Fruit fly (Drosophila melanogaster) whole organism, embryonic: Measurements from ENCODE around the gene alpha-PheRS.

ENCODE experiments used
- B-H2 ChIP-seq: fragments of 200-800 bp; sonication (Bioruptor generic); optimal IDR thresholded peaks from 2 replicates; lab custom pipeline; 2018; ENCODE audit warnings: missing biosample characterization, mild to moderate bottlenecking, missing genetic modification characterization
- Bdp1 ChIP-seq: fragments of 200-800 bp; sonication (Bioruptor generic); optimal IDR thresholded peaks from 3 replicates; lab custom pipeline; 2016; ENCODE audit warnings: missing biosample characterization, missing genetic modification characterization
- CG10147 ChIP-seq: fragments of 200-800 bp; sonication (Bioruptor generic); optimal IDR thresholded peaks from 2 replicates; lab custom pipeline; 2019; ENCODE audit warnings: missing biosample characterization, mild to moderate bottlenecking, missing genetic modification characterization, moderate library complexity
- CG10462 ChIP-seq: fragments of 200-800 bp; sonication (Bioruptor generic); optimal IDR thresholded peaks from 2 replicates; lab custom pipeline; 2016; ENCODE audit warnings: missing biosample characterization, missing genetic modification characterization
- CG11695 ChIP-seq: fragments of 200-800 bp; sonication (Bioruptor generic); IDR thresholded peaks from 3 replicates; pipeline ENCODE4 v1.3.6; 2022; ENCODE audit warnings: missing biosample characterization, missing genetic modification characterization
- CG12744 ChIP-seq: fragments of 200-800 bp; sonication (Bioruptor generic); optimal IDR thresholded peaks from 2 replicates; lab custom pipeline; 2016; ENCODE audit warnings: missing biosample characterization, missing genetic modification characterization
- CG17912 ChIP-seq: fragments of 200-800 bp; sonication (Bioruptor generic); optimal IDR thresholded peaks from 2 replicates; lab custom pipeline; 2018; ENCODE audit warnings: missing biosample characterization, mild to moderate bottlenecking, missing genetic modification characterization
- CG2120 ChIP-seq: fragments of 200-800 bp; sonication (Bioruptor generic); optimal IDR thresholded peaks from 3 replicates; lab custom pipeline; 2016; ENCODE audit warnings: missing biosample characterization, missing genetic modification characterization
- CG3281 ChIP-seq: fragments of 200-800 bp; sonication (Bioruptor generic); optimal IDR thresholded peaks from 3 replicates; lab custom pipeline; 2017; ENCODE audit warnings: missing biosample characterization, mild to moderate bottlenecking, missing genetic modification characterization
- CG34376 ChIP-seq: fragments of 200-800 bp; sonication (Bioruptor generic); optimal IDR thresholded peaks from 2 replicates; lab custom pipeline; 2018; ENCODE audit warnings: missing biosample characterization, mild to moderate bottlenecking, missing genetic modification characterization
- CG4328 ChIP-seq: fragments of 200-800 bp; sonication (Bioruptor generic); optimal IDR thresholded peaks from 3 replicates; lab custom pipeline; 2017; ENCODE audit warnings: missing biosample characterization, missing genetic modification reagents, missing genetic modification characterization
- CG4404 ChIP-seq: fragments of 200-800 bp; sonication (Bioruptor generic); IDR thresholded peaks from 2 replicates; pipeline ENCODE4 v1.3.6; 2022; ENCODE audit warnings: missing biosample characterization, missing genetic modification characterization
- CG4707 ChIP-seq: fragments of 200-800 bp; sonication (Bioruptor generic); optimal IDR thresholded peaks from 2 replicates; lab custom pipeline; 2018; ENCODE audit warnings: missing biosample characterization, mild to moderate bottlenecking, missing genetic modification characterization, moderate library complexity
- CG5180 ChIP-seq: fragments of 200-800 bp; sonication (Bioruptor generic); optimal IDR thresholded peaks from 3 replicates; lab custom pipeline; 2017; ENCODE audit warnings: missing biosample characterization, missing genetic modification characterization, mild to moderate bottlenecking, moderate library complexity, missing genetic modification reagents
- CG5953 ChIP-seq: fragments of 200-800 bp; sonication (Bioruptor generic); IDR thresholded peaks from 2 replicates; pipeline ENCODE4 v1.3.6; 2022; ENCODE audit warnings: missing biosample characterization, missing genetic modification characterization
- CG7839 ChIP-seq: fragments of 200-800 bp; sonication (Bioruptor generic); optimal IDR thresholded peaks from 3 replicates; lab custom pipeline; 2018; ENCODE audit warnings: missing biosample characterization, mild to moderate bottlenecking, missing genetic modification characterization, moderate library complexity
- CG7963 ChIP-seq: fragments of 200-800 bp; sonication (Bioruptor generic); IDR thresholded peaks from 3 replicates; pipeline ENCODE4 v1.3.6; 2022; ENCODE audit warnings: missing biosample characterization, missing genetic modification characterization; ENCODE audit not compliant: partially characterized antibody
- CG8290 ChIP-seq, 3 experiments: fragments of 200-800 bp; sonication (Bioruptor generic); optimal IDR thresholded peaks; 2 replicates each; lab custom pipeline; 2016 to 2019; ENCODE audit warnings: missing biosample characterization in 3 of 3, missing genetic modification characterization in 3 of 3, mild to moderate bottlenecking in 2 of 3, moderate library complexity in 1 of 3
- CG8765 ChIP-seq: fragments of 200-800 bp; sonication (Bioruptor generic); IDR thresholded peaks from 2 replicates; pipeline ENCODE4 v1.3.6; 2022; ENCODE audit warnings: missing biosample characterization, missing genetic modification characterization
- Dek ChIP-seq: fragments of 200-800 bp; sonication (Bioruptor generic); optimal IDR thresholded peaks from 3 replicates; lab custom pipeline; 2019; ENCODE audit warnings: missing biosample characterization, mild to moderate bottlenecking, missing genetic modification characterization, moderate library complexity
- Dll ChIP-seq: fragments of 200-800 bp; sonication (Bioruptor generic); IDR thresholded peaks from 4 replicates; pipeline ENCODE4 v1.3.6; 2022; ENCODE audit warnings: missing biosample characterization, missing genetic modification characterization; ENCODE audit not compliant: partially characterized antibody
- Elba2 ChIP-seq: fragments of 200-800 bp; sonication (Bioruptor generic); optimal IDR thresholded peaks from 3 replicates; lab custom pipeline; 2016; ENCODE audit warnings: missing biosample characterization, missing genetic modification characterization
- Fer3 ChIP-seq: fragments of 200-800 bp; sonication (Bioruptor generic); optimal IDR thresholded peaks from 2 replicates; lab custom pipeline; 2018; ENCODE audit warnings: missing biosample characterization, mild to moderate bottlenecking, missing genetic modification characterization, moderate library complexity
- Hand ChIP-seq: fragments of 200-800 bp; sonication (Bioruptor generic); optimal IDR thresholded peaks from 2 replicates; lab custom pipeline; 2017; ENCODE audit warnings: mild to moderate bottlenecking, missing biosample characterization, missing genetic modification reagents, missing genetic modification characterization
- Hr39 ChIP-seq: fragments of >200 bp; optimal IDR thresholded peaks from 2 replicates; lab custom pipeline; 2017
- Hr78 ChIP-seq, 2 experiments: fragments of 200-800 bp in 1 of 2; fragments of >200 bp in 1 of 2; sonication (Bioruptor generic) in 1 of 2; optimal IDR thresholded peaks; 2 replicates each; lab custom pipeline; 2017 to 2019; ENCODE audit warnings: missing biosample characterization in 2 of 2, missing genetic modification characterization in 2 of 2, mild to moderate bottlenecking in 1 of 2, moderate library complexity in 1 of 2
- Jarid2 ChIP-seq: fragments of 200-800 bp; sonication (Bioruptor generic); optimal IDR thresholded peaks from 3 replicates; lab custom pipeline; 2017; ENCODE audit warnings: mild to moderate bottlenecking, missing biosample characterization, missing genetic modification reagents, missing genetic modification characterization
- NC2β ChIP-seq: fragments of 200-800 bp; sonication (Bioruptor generic); optimal IDR thresholded peaks from 2 replicates; lab custom pipeline; 2016; ENCODE audit warnings: missing biosample characterization, missing genetic modification characterization
- Scr ChIP-seq: fragments of 200-800 bp; sonication (Bioruptor generic); IDR thresholded peaks from 2 replicates; pipeline ENCODE4 v1.3.6; 2022; ENCODE audit warnings: missing biosample characterization, missing genetic modification characterization; ENCODE audit not compliant: partially characterized antibody
- Six4 ChIP-seq: fragments of 200-800 bp; sonication (Bioruptor generic); optimal IDR thresholded peaks from 2 replicates; lab custom pipeline; 2016; ENCODE audit warnings: missing biosample characterization, missing genetic modification characterization
- abd-A ChIP-seq: fragments of 200-800 bp; sonication (Bioruptor generic); optimal IDR thresholded peaks from 3 replicates; lab custom pipeline; 2019; ENCODE audit warnings: missing biosample characterization, mild to moderate bottlenecking, missing genetic modification characterization, moderate library complexity
- ac ChIP-seq: fragments of 200-800 bp; sonication (Bioruptor generic); optimal IDR thresholded peaks from 3 replicates; lab custom pipeline; 2017; ENCODE audit warnings: missing biosample characterization, mild to moderate bottlenecking, missing genetic modification characterization
- bcd ChIP-seq: fragments of 200-800 bp; sonication (Bioruptor generic); optimal IDR thresholded peaks from 2 replicates; lab custom pipeline; 2017; ENCODE audit warnings: missing biosample characterization, mild to moderate bottlenecking, missing genetic modification characterization
- fd96Cb ChIP-seq: fragments of 200-800 bp; sonication (Bioruptor generic); optimal IDR thresholded peaks from 2 replicates; lab custom pipeline; 2018; ENCODE audit warnings: missing biosample characterization, mild to moderate bottlenecking, missing genetic modification characterization, moderate library complexity
- gem ChIP-seq: fragments of 200-800 bp; sonication (Bioruptor generic); optimal IDR thresholded peaks from 2 replicates; lab custom pipeline; 2019; ENCODE audit warnings: missing biosample characterization, mild to moderate bottlenecking, missing genetic modification characterization, moderate library complexity
- grn ChIP-seq: fragments of 200-800 bp; sonication (Bioruptor generic); optimal IDR thresholded peaks from 3 replicates; lab custom pipeline; 2017; ENCODE audit warnings: missing biosample characterization, missing genetic modification characterization
- hbn ChIP-seq: fragments of 200-800 bp; sonication (Bioruptor generic); IDR thresholded peaks from 2 replicates; pipeline ENCODE4 v1.3.6; 2022; ENCODE audit warnings: missing biosample characterization, missing genetic modification characterization; ENCODE audit not compliant: partially characterized antibody
- lbe ChIP-seq: fragments of 200-800 bp; sonication (Bioruptor generic); optimal IDR thresholded peaks from 2 replicates; lab custom pipeline; 2016; ENCODE audit warnings: missing biosample characterization, mild to moderate bottlenecking, missing genetic modification characterization
- lov ChIP-seq, 2 experiments: fragments of 200-800 bp in 1 of 2; fragments of >200 bp in 1 of 2; sonication (Bioruptor generic) in 1 of 2; IDR thresholded peaks in 1 of 2; optimal IDR thresholded peaks in 1 of 2; 2 replicates in 1 of 2; 3 replicates in 1 of 2; pipeline versions ENCODE4 v1.3.6 to Lab custom; 2017 to 2022; ENCODE audit warnings: missing biosample characterization in 1 of 2, missing genetic modification characterization in 1 of 2
- oc ChIP-seq: fragments of 200-800 bp; sonication (Bioruptor generic); optimal IDR thresholded peaks from 2 replicates; lab custom pipeline; 2018; ENCODE audit warnings: missing biosample characterization, mild to moderate bottlenecking, missing genetic modification characterization, moderate library complexity
- onecut ChIP-seq: fragments of 200-800 bp; sonication (Bioruptor generic); IDR thresholded peaks from 2 replicates; pipeline ENCODE4 v1.3.6; 2022; ENCODE audit warnings: missing biosample characterization, missing genetic modification characterization
- pnt ChIP-seq: fragments of 200-800 bp; sonication (Bioruptor generic); optimal IDR thresholded peaks from 3 replicates; lab custom pipeline; 2016; ENCODE audit warnings: missing biosample characterization, missing genetic modification characterization
- sc ChIP-seq, 3 experiments: fragments of >200 bp in 2 of 3; fragments of 200-800 bp in 1 of 3; sonication (Bioruptor generic) in 1 of 3; optimal IDR thresholded peaks; 2 replicates in 2 of 3; 3 replicates in 1 of 3; lab custom pipeline; 2017; ENCODE audit warnings: mild to moderate bottlenecking in 1 of 3, missing biosample characterization in 1 of 3, missing genetic modification characterization in 1 of 3, missing genetic modification reagents in 1 of 3
- sima ChIP-seq: fragments of 200-800 bp; sonication (Bioruptor generic); optimal IDR thresholded peaks from 2 replicates; lab custom pipeline; 2016; ENCODE audit warnings: missing biosample characterization, missing genetic modification characterization
- tll ChIP-seq, 2 experiments: fragments of 200-800 bp in 1 of 2; fragments of >200 bp in 1 of 2; sonication (Bioruptor generic) in 1 of 2; optimal IDR thresholded peaks; 2 replicates each; lab custom pipeline; 2017 to 2019; ENCODE audit warnings: missing biosample characterization in 2 of 2, missing genetic modification characterization in 2 of 2, mild to moderate bottlenecking in 1 of 2, moderate library complexity in 1 of 2
- trh ChIP-seq: fragments of 200-800 bp; sonication (Bioruptor generic); optimal IDR thresholded peaks from 2 replicates; lab custom pipeline; 2016; ENCODE audit warnings: missing biosample characterization, missing genetic modification characterization
- wdn ChIP-seq: fragments of 200-800 bp; sonication (Bioruptor generic); IDR thresholded peaks from 2 replicates; pipeline ENCODE4 v1.3.6; 2022; ENCODE audit warnings: missing biosample characterization, missing genetic modification characterization

The alpha-PheRS gene

dm6 chrX:8141353-8142066 lies 3.9 kb downstream of the alpha-PheRS start (continued):
- TF ChIP-seq Hr78 (GFP tag; optimal IDR thresholded peaks at IDR 0.05; lab: Kevin White, UChicago) (no peak), gem (tag; lab: Kevin White, UChicago) (peak; percentile 46), Bdp1 (GFP tag; lab: Kevin White, UChicago) (no peak), hbn (GFP tag; lab: Robert Waterston, UW) (no peak), Hr39 (lab: Kevin White, UChicago) (no peak), Dll (GFP tag; lab: Robert Waterston, UW) (no peak), fd96Cb (no peak), bcd (GFP tag; lab: Kevin White, UChicago) (peak; percentile 31), lov (optimal IDR thresholded peaks at IDR 0.05; lab: Kevin White, UChicago) (no peak), lov (GFP tag; IDR thresholded peaks at IDR 0.05; lab: Robert Waterston, UW) (peak; percentile 29; the same call in 1 of the 3 replicates), ac (GFP tag; lab: Kevin White, UChicago) (no peak), CG8290 (GFP tag; optimal IDR thresholded peaks at IDR 0.05; lab: Kevin White, UChicago) (no peak), CG8290 (tag; optimal IDR thresholded peaks at IDR 0.05; lab: Kevin White, UChicago) (peak in 1 of 2 experiments; percentile 33), Hand (peak; percentile 4), Fer3 (tag; lab: Kevin White, UChicago) (no peak), tll (GFP tag; optimal IDR thresholded peaks at IDR 0.05; lab: Kevin White, UChicago) (no peak), CG8765 (GFP tag; lab: Robert Waterston, UW) (no peak), oc (tag; lab: Kevin White, UChicago) (no peak), CG12744 (GFP tag; lab: Kevin White, UChicago) (no peak), CG3281 (GFP tag; lab: Kevin White, UChicago) (peak; percentile 31), sc (optimal IDR thresholded peaks at IDR 0.05; lab: Kevin White, UChicago) (no peak), sc (GFP tag; optimal IDR thresholded peaks at IDR 0.05; lab: Kevin White, UChicago) (no peak), trh (GFP tag; lab: Kevin White, UChicago) (no peak), CG4404 (GFP tag; lab: Robert Waterston, UW) (no peak), lbe (GFP tag; lab: Kevin White, UChicago) (no peak), B-H2 (GFP tag; lab: Kevin White, UChicago) (no peak), CG34376 (GFP tag; lab: Kevin White, UChicago) (peak; percentile 36), grn (GFP tag; lab: Kevin White, UChicago) (no peak), Scr (GFP tag; lab: Robert Waterston, UW) (peak; percentile 17; the same call in 1 of the 2 replicates), CG5953 (GFP tag; lab: Robert Waterston, UW) (no peak), CG7839 (tag; lab: Kevin White, UChicago) (peak; percentile 17), Dek (no peak), Jarid2 (no peak), pnt (GFP tag; lab: Kevin White, UChicago) (no peak), abd-A (tag; lab: Kevin White, UChicago) (peak; percentile 82), Elba2 (GFP tag; lab: Kevin White, UChicago) (no peak), CG11695 (GFP tag; lab: Robert Waterston, UW) (peak; percentile 40; the same call in 1 of the 3 replicates), NC2β (GFP tag; lab: Kevin White, UChicago) (no peak), sima (GFP tag; lab: Kevin White, UChicago) (no peak), CG4328 (GFP tag; lab: Kevin White, UChicago) (peak; percentile 3), CG4707 (GFP tag; lab: Kevin White, UChicago) (no peak), CG5180 (GFP tag; lab: Kevin White, UChicago) (no peak), CG17912 (GFP tag; lab: Kevin White, UChicago) (no peak), CG10462 (GFP tag; lab: Kevin White, UChicago) (peak; percentile 50), wdn (GFP tag; lab: Robert Waterston, UW) (no peak), Six4 (no peak), CG2120 (peak; percentile 90), onecut (no peak), CG7963 (GFP tag; lab: Robert Waterston, UW) (no peak), CG10147 (GFP tag; lab: Kevin White, UChicago) (no peak)
